Fruit fly (Drosophila melanogaster): ENCODE results near the gene tna.

- no peak for TF ChIP-seq sage (GFP tag; optimal IDR thresholded peaks at IDR 0.05)
- no peak for TF ChIP-seq Hnf4 (GFP tag; optimal IDR thresholded peaks at IDR 0.05)
- TF ChIP-seq psq (GFP tag; optimal IDR thresholded peaks at IDR 0.05): no peak
These were observed 8.4 kb downstream of the tna start for dm6 chr3L:10843685-10844084.
